Worm (Caenorhabditis elegans) whole organism, L2 larva: Measurements from ENCODE around the gene col-141.

Source experiments
- aly-2 ChIP-seq: fragments of 150-350 bp; optimal IDR thresholded peaks from 2 replicates; lab custom pipeline; 2014; ENCODE audit warnings: missing biosample characterization, missing genetic modification characterization
- ama-1 ChIP-seq: fragments of 150-350 bp; optimal IDR thresholded peaks from 2 replicates; lab custom pipeline; 2018; ENCODE audit warnings: inconsistent platforms
- egl-27 ChIP-seq: sonication (generic microtip); optimal IDR thresholded peaks from 3 replicates; lab custom pipeline; 2017; ENCODE audit warnings: missing biosample characterization, missing genetic modification reagents, missing genetic modification characterization
- elt-1 ChIP-seq: fragments of 150-350 bp; optimal IDR thresholded peaks from 2 replicates; lab custom pipeline; 2014; ENCODE audit warnings: missing biosample characterization, missing genetic modification characterization
- fos-1 ChIP-seq: fragments of 150-350 bp; optimal IDR thresholded peaks from 2 replicates; lab custom pipeline; 2014; ENCODE audit warnings: missing biosample characterization, missing genetic modification characterization
- lin-39 ChIP-seq: fragments of 150-350 bp; optimal IDR thresholded peaks from 2 replicates; lab custom pipeline; 2014; ENCODE audit warnings: missing biosample characterization, missing genetic modification reagents, missing genetic modification characterization
- lsy-2 ChIP-seq, 2 experiments: fragments of 150-350 bp in 1 of 2; sonication (generic microtip) in 1 of 2; optimal IDR thresholded peaks; 2 replicates each; lab custom pipeline; 2014 to 2017; ENCODE audit warnings: missing biosample characterization in 2 of 2, missing genetic modification characterization in 2 of 2
- nhr-12 ChIP-seq: fragments of 150-350 bp; optimal IDR thresholded peaks from 2 replicates; lab custom pipeline; 2014; ENCODE audit warnings: missing biosample characterization, missing genetic modification characterization
- nhr-237 ChIP-seq: fragments of 150-350 bp; optimal IDR thresholded peaks from 2 replicates; lab custom pipeline; 2014; ENCODE audit warnings: missing biosample characterization, missing genetic modification characterization
- nhr-25 ChIP-seq: fragments of 150-350 bp; sonication (generic microtip); optimal IDR thresholded peaks from 3 replicates; lab custom pipeline; 2014; ENCODE audit warnings: missing biosample characterization, missing genetic modification characterization
- skn-1 ChIP-seq: sonication (generic microtip); optimal IDR thresholded peaks from 2 replicates; lab custom pipeline; 2017; ENCODE audit warnings: missing biosample characterization, missing genetic modification characterization
- snpc-4 ChIP-seq: fragments of 150-350 bp; optimal IDR thresholded peaks from 2 replicates; lab custom pipeline; 2014; ENCODE audit warnings: missing biosample characterization, missing genetic modification characterization
- ztf-11 ChIP-seq: sonication (generic microtip); optimal IDR thresholded peaks from 2 replicates; lab custom pipeline; 2017; ENCODE audit warnings: missing biosample characterization, missing genetic modification characterization

- TF ChIP-seq elt-1 (tag; lab: Kevin White, UChicago) (no peak), nhr-237 (tag; lab: Kevin White, UChicago) (no peak), nhr-12 (tag; lab: Kevin White, UChicago) (no peak), egl-27 (tag; lab: Kevin White, UChicago) (no peak), ztf-11 (no peak), ama-1 (no peak), skn-1 (no peak), nhr-25 (no peak), lsy-2 (tag; optimal IDR thresholded peaks at IDR 0.05; lab: Kevin White, UChicago) (no peak), snpc-4 (tag; lab: Kevin White, UChicago) (no peak), lin-39 (no peak), fos-1 (no peak), aly-2 (tag; lab: Kevin White, UChicago) (no peak)
Measured at ce11 chrV:6830755-6831227, 1.3 kb downstream of the col-141 start, which contains the start of gene col-142.
